Fruit fly (Drosophila melanogaster) whole organism, embryonic: ENCODE measurements around the gene Cda5.
A peak's percentile ranks its signal among the peaks of the same experiment; 100 is the strongest.

Experiments used
- Abd-B ChIP-seq: fragments of 200-800 bp; sonication (Bioruptor generic); optimal IDR thresholded peaks from 2 replicates; lab custom pipeline; 2018; ENCODE audit warnings: missing biosample characterization, mild to moderate bottlenecking, missing genetic modification characterization, moderate library complexity
- Antp ChIP-seq: fragments of 200-800 bp; sonication (Bioruptor generic); optimal IDR thresholded peaks from 3 replicates; lab custom pipeline; 2016; ENCODE audit warnings: missing biosample characterization, missing genetic modification characterization
- CG11093 ChIP-seq: fragments of 200-800 bp; sonication (Bioruptor generic); IDR thresholded peaks from 3 replicates; pipeline ENCODE4 v1.3.6; 2022; ENCODE audit warnings: missing biosample characterization, missing genetic modification characterization
- CG1233 ChIP-seq: fragments of 200-800 bp; sonication (Bioruptor generic); optimal IDR thresholded peaks from 4 replicates; lab custom pipeline; 2018; ENCODE audit warnings: missing biosample characterization, mild to moderate bottlenecking, missing genetic modification characterization
- CG17328 ChIP-seq: fragments of 200-800 bp; sonication (Bioruptor generic); IDR thresholded peaks from 2 replicates; pipeline ENCODE4 v1.3.6; 2022; ENCODE audit warnings: missing biosample characterization, missing genetic modification characterization
- CG17385 ChIP-seq: fragments of 200-800 bp; sonication (Bioruptor generic); optimal IDR thresholded peaks from 3 replicates; lab custom pipeline; 2018; ENCODE audit warnings: missing biosample characterization, mild to moderate bottlenecking, missing genetic modification characterization
- CG17802 ChIP-seq: fragments of 200-800 bp; sonication (Bioruptor generic); optimal IDR thresholded peaks from 2 replicates; lab custom pipeline; 2018; ENCODE audit warnings: missing biosample characterization, mild to moderate bottlenecking, missing genetic modification characterization, moderate library complexity
- CG17912 ChIP-seq: fragments of 200-800 bp; sonication (Bioruptor generic); optimal IDR thresholded peaks from 2 replicates; lab custom pipeline; 2018; ENCODE audit warnings: missing biosample characterization, mild to moderate bottlenecking, missing genetic modification characterization
- CG18599 ChIP-seq: fragments of 200-800 bp; sonication (Bioruptor generic); optimal IDR thresholded peaks from 3 replicates; lab custom pipeline; 2017; ENCODE audit warnings: missing biosample characterization, missing genetic modification characterization, mild to moderate bottlenecking, moderate library complexity, missing genetic modification reagents
- CG2129 ChIP-seq: fragments of 200-800 bp; sonication (Bioruptor generic); IDR thresholded peaks from 2 replicates; pipeline ENCODE4 v1.3.6; 2022; ENCODE audit warnings: missing biosample characterization, missing genetic modification characterization; ENCODE audit not compliant: partially characterized antibody
- CG2199 ChIP-seq: fragments of 200-800 bp; sonication (Bioruptor generic); IDR thresholded peaks from 3 replicates; pipeline ENCODE4 v1.3.6; 2022; ENCODE audit warnings: missing biosample characterization, missing genetic modification characterization
- CG2678 ChIP-seq: fragments of 200-800 bp; sonication (Bioruptor generic); optimal IDR thresholded peaks from 3 replicates; lab custom pipeline; 2019; ENCODE audit warnings: missing biosample characterization, mild to moderate bottlenecking, missing genetic modification characterization, moderate library complexity
- CG30403 ChIP-seq: fragments of 200-800 bp; sonication (Bioruptor generic); optimal IDR thresholded peaks from 3 replicates; lab custom pipeline; 2016; ENCODE audit warnings: missing biosample characterization, missing genetic modification characterization
- CG32767 ChIP-seq: fragments of 200-800 bp; sonication (Bioruptor generic); IDR thresholded peaks from 2 replicates; pipeline ENCODE4 v1.3.6; 2022; ENCODE audit warnings: missing biosample characterization, missing genetic modification characterization
- CG3847 ChIP-seq: fragments of 200-800 bp; sonication (Bioruptor generic); IDR thresholded peaks from 2 replicates; pipeline ENCODE4 v1.3.6; 2022; ENCODE audit warnings: missing biosample characterization, missing genetic modification characterization
- CG4404 ChIP-seq: fragments of 200-800 bp; sonication (Bioruptor generic); IDR thresholded peaks from 2 replicates; pipeline ENCODE4 v1.3.6; 2022; ENCODE audit warnings: missing biosample characterization, missing genetic modification characterization
- CG6175 ChIP-seq: fragments of 200-800 bp; sonication (Bioruptor generic); IDR thresholded peaks from 3 replicates; pipeline ENCODE4 v1.3.6; 2022; ENCODE audit warnings: missing biosample characterization, missing genetic modification characterization
- CG6272 ChIP-seq: fragments of 200-800 bp; sonication (Bioruptor generic); IDR thresholded peaks from 2 replicates; pipeline ENCODE4 v1.3.6; 2022; ENCODE audit warnings: missing biosample characterization, missing genetic modification characterization
- CG7786 ChIP-seq: fragments of 200-800 bp; sonication (Bioruptor generic); optimal IDR thresholded peaks from 2 replicates; lab custom pipeline; 2016; ENCODE audit warnings: missing biosample characterization, missing genetic modification characterization
- CG7987 ChIP-seq: fragments of 200-800 bp; sonication (Bioruptor generic); optimal IDR thresholded peaks from 2 replicates; lab custom pipeline; 2018; ENCODE audit warnings: missing biosample characterization, mild to moderate bottlenecking, missing genetic modification characterization, moderate library complexity
- D ChIP-seq, 2 experiments: fragments of 200-800 bp in 1 of 2; fragments of >200 bp in 1 of 2; sonication (Bioruptor generic) in 1 of 2; optimal IDR thresholded peaks; 2 replicates in 1 of 2; 3 replicates in 1 of 2; lab custom pipeline; 2017; ENCODE audit warnings: mild to moderate bottlenecking in 1 of 2, missing biosample characterization in 1 of 2, missing genetic modification characterization in 1 of 2, missing genetic modification reagents in 1 of 2
- Dll ChIP-seq: fragments of 200-800 bp; sonication (Bioruptor generic); IDR thresholded peaks from 4 replicates; pipeline ENCODE4 v1.3.6; 2022; ENCODE audit warnings: missing biosample characterization, missing genetic modification characterization; ENCODE audit not compliant: partially characterized antibody
- Doc2 ChIP-seq: fragments of 200-800 bp; sonication (Bioruptor generic); IDR thresholded peaks from 2 replicates; pipeline ENCODE4 v1.3.6; 2022; ENCODE audit warnings: missing biosample characterization, missing genetic modification characterization
- Dp ChIP-seq: fragments of 200-800 bp; sonication (Bioruptor generic); optimal IDR thresholded peaks from 2 replicates; lab custom pipeline; 2018; ENCODE audit warnings: missing biosample characterization, mild to moderate bottlenecking, missing genetic modification characterization, moderate library complexity
- E2f1 ChIP-seq: fragments of 200-800 bp; sonication (Bioruptor generic); IDR thresholded peaks from 2 replicates; pipeline ENCODE4 v1.3.6; 2022; ENCODE audit warnings: missing biosample characterization, missing genetic modification characterization
- E2f2 ChIP-seq: fragments of 200-800 bp; sonication (Bioruptor generic); IDR thresholded peaks from 2 replicates; pipeline ENCODE4 v1.3.6; 2022; ENCODE audit warnings: missing biosample characterization, missing genetic modification characterization
- Elba2 ChIP-seq: fragments of 200-800 bp; sonication (Bioruptor generic); optimal IDR thresholded peaks from 3 replicates; lab custom pipeline; 2016; ENCODE audit warnings: missing biosample characterization, missing genetic modification characterization
- H15 ChIP-seq: fragments of 200-800 bp; sonication (Bioruptor generic); IDR thresholded peaks from 3 replicates; pipeline ENCODE4 v1.3.6; 2022; ENCODE audit warnings: missing biosample characterization, missing genetic modification characterization
- Hand ChIP-seq: fragments of 200-800 bp; sonication (Bioruptor generic); optimal IDR thresholded peaks from 2 replicates; lab custom pipeline; 2017; ENCODE audit warnings: mild to moderate bottlenecking, missing biosample characterization, missing genetic modification reagents, missing genetic modification characterization
- HmgD ChIP-seq: fragments of 200-800 bp; sonication (Bioruptor generic); optimal IDR thresholded peaks from 3 replicates; lab custom pipeline; 2016; ENCODE audit warnings: missing biosample characterization, missing genetic modification characterization
- MBD-R2 ChIP-seq: fragments of 200-800 bp; sonication (Bioruptor generic); IDR thresholded peaks from 2 replicates; pipeline ENCODE4 v1.3.6; 2022; ENCODE audit warnings: missing biosample characterization, missing genetic modification characterization
- Ptx1 ChIP-seq: fragments of 200-800 bp; sonication (Bioruptor generic); IDR thresholded peaks from 2 replicates; pipeline ENCODE4 v1.3.6; 2022; ENCODE audit warnings: missing biosample characterization, missing genetic modification characterization
- Side ChIP-seq: fragments of 200-800 bp; sonication (Bioruptor generic); optimal IDR thresholded peaks from 2 replicates; lab custom pipeline; 2016; ENCODE audit warnings: missing biosample characterization, missing genetic modification characterization
- Six4 ChIP-seq: fragments of 200-800 bp; sonication (Bioruptor generic); optimal IDR thresholded peaks from 2 replicates; lab custom pipeline; 2016; ENCODE audit warnings: missing biosample characterization, missing genetic modification characterization
- YL-1 ChIP-seq: fragments of 200-800 bp; sonication (Bioruptor generic); optimal IDR thresholded peaks from 3 replicates; lab custom pipeline; 2017; ENCODE audit warnings: missing biosample characterization, mild to moderate bottlenecking, missing genetic modification characterization
- abd-A ChIP-seq: fragments of 200-800 bp; sonication (Bioruptor generic); optimal IDR thresholded peaks from 3 replicates; lab custom pipeline; 2019; ENCODE audit warnings: missing biosample characterization, mild to moderate bottlenecking, missing genetic modification characterization, moderate library complexity
- al ChIP-seq: fragments of 200-800 bp; sonication (Bioruptor generic); IDR thresholded peaks from 2 replicates; pipeline ENCODE4 v1.3.6; 2022; ENCODE audit warnings: missing biosample characterization, missing genetic modification characterization
- btn ChIP-seq: fragments of 200-800 bp; sonication (Bioruptor generic); optimal IDR thresholded peaks from 2 replicates; lab custom pipeline; 2016; ENCODE audit warnings: missing biosample characterization, missing genetic modification characterization
- ems ChIP-seq: fragments of 200-800 bp; sonication (Bioruptor generic); optimal IDR thresholded peaks from 3 replicates; lab custom pipeline; 2016; ENCODE audit warnings: missing biosample characterization, missing genetic modification characterization
- fru ChIP-seq: fragments of >200 bp; optimal IDR thresholded peaks from 2 replicates; lab custom pipeline; 2017
- gce ChIP-seq: fragments of 200-800 bp; sonication (Bioruptor generic); IDR thresholded peaks from 3 replicates; pipeline ENCODE4 v1.3.6; 2022; ENCODE audit warnings: missing biosample characterization, missing genetic modification characterization
- hth ChIP-seq: fragments of >200 bp; optimal IDR thresholded peaks from 2 replicates; lab custom pipeline; 2017; ENCODE audit warnings: inconsistent platforms
- ind ChIP-seq: fragments of 200-800 bp; sonication (Bioruptor generic); optimal IDR thresholded peaks from 3 replicates; lab custom pipeline; 2016; ENCODE audit warnings: missing biosample characterization, missing genetic modification characterization
- lab ChIP-seq: fragments of 200-800 bp; sonication (Bioruptor generic); optimal IDR thresholded peaks from 3 replicates; lab custom pipeline; 2017; ENCODE audit warnings: missing biosample characterization, missing genetic modification characterization, mild to moderate bottlenecking, moderate library complexity, missing genetic modification reagents
- pan ChIP-seq, 4 experiments: fragments of >200 bp in 3 of 4; fragments of 200-800 bp in 1 of 4; sonication (Bioruptor generic) in 1 of 4; optimal IDR thresholded peaks in 3 of 4; IDR thresholded peaks in 1 of 4; 2 replicates each; pipeline versions ENCODE4 v1.3.6 to Lab custom; 2017 to 2022; ENCODE audit warnings: missing biosample characterization in 2 of 4, missing genetic modification characterization in 2 of 4, mixed read lengths in 1 of 4
- phol ChIP-seq: fragments of 200-800 bp; sonication (Bioruptor generic); optimal IDR thresholded peaks from 3 replicates; lab custom pipeline; 2018; ENCODE audit warnings: missing biosample characterization, mild to moderate bottlenecking, missing genetic modification characterization, moderate library complexity
- ro ChIP-seq: fragments of 200-800 bp; sonication (Bioruptor generic); IDR thresholded peaks from 2 replicates; pipeline ENCODE4 v1.3.6; 2022; ENCODE audit warnings: missing biosample characterization, missing genetic modification characterization
- sisA ChIP-seq: fragments of 200-800 bp; sonication (Bioruptor generic); IDR thresholded peaks from 2 replicates; pipeline ENCODE4 v1.3.6; 2022; ENCODE audit warnings: missing biosample characterization, missing genetic modification characterization
- unc-4 ChIP-seq: fragments of 200-800 bp; sonication (Bioruptor generic); IDR thresholded peaks from 2 replicates; pipeline ENCODE4 v1.3.6; 2022; ENCODE audit warnings: missing biosample characterization, missing genetic modification characterization; ENCODE audit not compliant: partially characterized antibody

The Cda5 gene

DNA sequence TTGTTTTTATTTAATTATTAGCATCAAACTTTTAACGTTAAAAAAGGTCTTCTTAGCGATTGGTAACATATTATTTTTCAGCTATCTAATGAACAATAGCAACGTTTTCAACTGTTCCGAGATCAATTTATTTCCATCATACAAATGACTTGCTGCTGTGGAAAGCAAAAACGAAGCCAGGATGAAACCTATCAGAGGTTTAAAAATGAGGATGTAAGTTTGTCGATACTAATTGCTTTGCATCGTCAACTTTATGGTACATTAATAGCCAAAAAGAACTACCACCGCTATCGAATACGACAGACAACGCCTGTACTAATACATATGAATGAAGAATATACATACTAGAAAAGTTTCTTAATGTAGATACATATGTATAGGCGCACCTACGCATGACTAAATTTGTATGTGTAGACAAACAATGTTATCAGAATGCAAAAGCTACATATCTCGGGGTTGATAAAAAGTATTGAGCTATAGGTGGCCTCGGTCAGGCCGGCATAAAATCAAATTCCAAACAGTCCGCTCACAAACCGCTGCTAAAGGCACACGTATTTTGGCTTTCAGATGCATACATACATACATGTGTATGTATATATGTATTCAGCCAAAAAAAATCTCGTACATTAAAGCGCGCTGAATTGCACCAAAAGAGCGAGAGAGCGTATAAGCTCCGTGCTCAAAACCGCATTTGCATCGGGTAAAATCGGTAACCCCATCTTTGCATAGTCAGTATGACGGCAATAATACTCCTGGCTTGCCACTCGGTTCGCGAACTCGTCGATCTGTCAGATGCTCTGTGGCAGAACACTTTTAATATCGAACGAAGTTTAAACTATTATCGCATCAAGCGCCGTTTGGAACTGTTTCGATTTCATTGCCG is 6.9 kb upstream of the Cda5 start (continued):
- peak; percentile 24 for TF ChIP-seq CG2678 (tag; lab: Kevin White, UChicago)
- TF ChIP-seq gce (GFP tag; lab: Robert Waterston, UW) = no peak
- peak; percentile 5 for TF ChIP-seq Hand (GFP tag; lab: Kevin White, UChicago)
- TF ChIP-seq CG3847 (GFP tag; lab: Robert Waterston, UW) = no peak
- no peak for TF ChIP-seq CG17912
- no peak for TF ChIP-seq HmgD (GFP tag; lab: Kevin White, UChicago)
- peak; percentile 41; the same call in 1 of the 4 replicates for TF ChIP-seq Dll (GFP tag; lab: Robert Waterston, UW)
- TF ChIP-seq Side (GFP tag; lab: Kevin White, UChicago) = no peak
- TF ChIP-seq ro = no peak
- peak; percentile 40; the same call in 1 of the 2 replicates for TF ChIP-seq CG32767
- TF ChIP-seq al (GFP tag; lab: Robert Waterston, UW) = no peak
- TF ChIP-seq CG30403 (GFP tag; lab: Kevin White, UChicago) = no peak
- TF ChIP-seq phol = no peak
- no peak for TF ChIP-seq CG18599
- TF ChIP-seq CG7987 (GFP tag; lab: Kevin White, UChicago) = no peak
- no peak for TF ChIP-seq fru (lab: Kevin White, UChicago)
- no peak for TF ChIP-seq btn
- TF ChIP-seq Abd-B (GFP tag; lab: Kevin White, UChicago) = no peak
- TF ChIP-seq CG11093 (GFP tag; lab: Robert Waterston, UW) = no peak
- TF ChIP-seq ind (GFP tag; lab: Kevin White, UChicago) = no peak
- TF ChIP-seq Doc2 (GFP tag; lab: Robert Waterston, UW) = no peak
- TF ChIP-seq CG1233 (GFP tag; lab: Kevin White, UChicago) = no peak
- no peak for TF ChIP-seq Six4 (GFP tag; lab: Kevin White, UChicago)
- TF ChIP-seq abd-A (tag; lab: Kevin White, UChicago) = no peak
- no peak for TF ChIP-seq Elba2
- TF ChIP-seq CG4404 (GFP tag; lab: Robert Waterston, UW) = no peak
- TF ChIP-seq CG17802 (tag; lab: Kevin White, UChicago) = no peak
- no peak for TF ChIP-seq H15 (GFP tag; lab: Robert Waterston, UW)
- no peak; the same call in 1 of the 2 replicates for TF ChIP-seq MBD-R2 (GFP tag; lab: Robert Waterston, UW)
- TF ChIP-seq ems (GFP tag; lab: Kevin White, UChicago) = no peak
- 0 out of 2 replicates have a peak, but pooled peaks have one; percentile 13 for TF ChIP-seq Ptx1
- peak; percentile 28; the same call in 1 of the 2 replicates for TF ChIP-seq unc-4 (GFP tag; lab: Robert Waterston, UW)
- TF ChIP-seq CG17328 (GFP tag; lab: Robert Waterston, UW) = no peak
- no peak for TF ChIP-seq CG2199 (GFP tag; lab: Robert Waterston, UW)
- TF ChIP-seq E2f2 (GFP tag; lab: Robert Waterston, UW) = no peak
- TF ChIP-seq lab (GFP tag; lab: Kevin White, UChicago) = no peak
- TF ChIP-seq CG2129 (GFP tag; lab: Robert Waterston, UW) = no peak
- no peak for TF ChIP-seq Dp (GFP tag; lab: Kevin White, UChicago)
- TF ChIP-seq E2f1 (GFP tag; lab: Robert Waterston, UW) = no peak
- TF ChIP-seq CG6175 = no peak
- TF ChIP-seq CG7786 (GFP tag; lab: Kevin White, UChicago) = no peak
- TF ChIP-seq sisA (GFP tag; lab: Robert Waterston, UW) = no peak
- TF ChIP-seq YL-1 (GFP tag; lab: Kevin White, UChicago) = peak; percentile 53
- TF ChIP-seq hth = no peak
- TF ChIP-seq CG6272 (GFP tag; lab: Robert Waterston, UW) = no peak
- TF ChIP-seq pan (optimal IDR thresholded peaks at IDR 0.05; lab: Kevin White, UChicago) = no peak
- TF ChIP-seq pan (GFP tag; optimal IDR thresholded peaks at IDR 0.05 in 1 of 2, IDR thresholded peaks at IDR 0.05 in 1 of 2) = peak in 1 of 2 experiments; percentile 41
- no peak for TF ChIP-seq D (optimal IDR thresholded peaks at IDR 0.05; lab: Kevin White, UChicago)
- TF ChIP-seq D (GFP tag; optimal IDR thresholded peaks at IDR 0.05; lab: Kevin White, UChicago) = no peak
- TF ChIP-seq CG17385 = no peak
- no peak for TF ChIP-seq Antp (GFP tag; lab: Kevin White, UChicago)
